Worm (Caenorhabditis elegans): ENCODE measurements around the gene ekl-5.
A peak's percentile ranks its signal among the peaks of the same experiment; 100 is the strongest.

The ekl-5 gene

ce11 chrX:13958451-13958850 lies 41.5 kb upstream of the ekl-5 start:
- TF ChIP-seq lin-26 (GFP tag; IDR thresholded peaks at IDR 0.05): no peak

- TF ChIP-seq zfh-2 (GFP tag; conservative IDR thresholded peaks at IDR 0.05) (peak; percentile 65), egl-44 (GFP tag; IDR thresholded peaks at IDR 0.05) (no peak)
Measured at ce11 chrX:13952347-13952746, 35.4 kb upstream of the ekl-5 start.

ce11 chrX:13950620-13951152 lies 33.7 kb upstream of the ekl-5 start:
- no peak for TF ChIP-seq B0035.1 (tag; optimal IDR thresholded peaks at IDR 0.05)
- TF ChIP-seq B0336.3 (GFP tag; IDR thresholded peaks at IDR 0.05): peak; percentile 58; the same call in 1 of the 2 replicates
- no peak for TF ChIP-seq F10E7.11 (tag; optimal IDR thresholded peaks at IDR 0.05)
- no peak for TF ChIP-seq him-1 (tag; optimal IDR thresholded peaks at IDR 0.05)
- 0 out of 2 replicates have a peak, but pooled peaks have one; percentile 46 for TF ChIP-seq dox-1 (GFP tag; IDR thresholded peaks at IDR 0.05)
- TF ChIP-seq T07F8.4 (tag; optimal IDR thresholded peaks at IDR 0.05): no peak
- no peak for TF ChIP-seq tlf-1 (GFP tag; optimal IDR thresholded peaks at IDR 0.05)
- peak; percentile 60 for TF ChIP-seq ztf-26 (tag; optimal IDR thresholded peaks at IDR 0.05)
- peak; percentile 2 for TF ChIP-seq tbp1 (GFP tag; optimal IDR thresholded peaks at IDR 0.05)
- TF ChIP-seq let-526 (GFP tag; IDR thresholded peaks at IDR 0.05): no peak
- TF ChIP-seq zim-3 (tag; optimal IDR thresholded peaks at IDR 0.05): no peak
- no peak for TF ChIP-seq akir-1 (GFP tag; optimal IDR thresholded peaks at IDR 0.05)
- no peak for TF ChIP-seq F39B2.1 (GFP tag; IDR thresholded peaks at IDR 0.05)
- TF ChIP-seq ztf-6 (GFP tag; IDR thresholded peaks at IDR 0.05): no peak
- TF ChIP-seq hlh-12 (tag; optimal IDR thresholded peaks at IDR 0.05): no peak
- no peak for TF ChIP-seq ceh-40 (GFP tag; IDR thresholded peaks at IDR 0.05)
- no peak for TF ChIP-seq ceh-58 (GFP tag; IDR thresholded peaks at IDR 0.05)
- no peak for TF ChIP-seq Y95B8A.8 (GFP tag; IDR thresholded peaks at IDR 0.05)
- no peak for TF ChIP-seq nfya-2 (GFP tag; IDR thresholded peaks at IDR 0.05)
- TF ChIP-seq chd-7 (tag; optimal IDR thresholded peaks at IDR 0.05): no peak
- no peak for TF ChIP-seq hmg-20 (GFP tag; IDR thresholded peaks at IDR 0.05)
- TF ChIP-seq snpc-4 (GFP tag; optimal IDR thresholded peaks at IDR 0.05): no peak
- peak in 1 of 4 experiments; percentile 34 for TF ChIP-seq snpc-4 (tag; optimal IDR thresholded peaks at IDR 0.05)
- no peak for TF ChIP-seq F23B12.7 (tag; optimal IDR thresholded peaks at IDR 0.05; ENCODE audit: insufficient read depth)
- TF ChIP-seq nhr-90 (tag; optimal IDR thresholded peaks at IDR 0.05): no peak
- TF ChIP-seq ceh-79 (tag; optimal IDR thresholded peaks at IDR 0.05): no peak
- TF ChIP-seq D2030.7 (GFP tag; IDR thresholded peaks at IDR 0.05): no peak
- TF ChIP-seq ets-4 (GFP tag; optimal IDR thresholded peaks at IDR 0.05): no peak
- no peak for TF ChIP-seq egl-44 (GFP tag; IDR thresholded peaks at IDR 0.05)
- no peak for TF ChIP-seq lsl-1 (GFP tag; optimal IDR thresholded peaks at IDR 0.05)
- TF ChIP-seq attf-6 (GFP tag; IDR thresholded peaks at IDR 0.05): no peak
- no peak for TF ChIP-seq dpl-1 (GFP tag; optimal IDR thresholded peaks at IDR 0.05)
- TF ChIP-seq zfh-2 (GFP tag; conservative IDR thresholded peaks at IDR 0.05): peak; percentile 77
- no peak for TF ChIP-seq ccch-3 (GFP tag; optimal IDR thresholded peaks at IDR 0.05)
- no peak for TF ChIP-seq lag-1 (GFP tag; IDR thresholded peaks at IDR 0.05)
- no peak for TF ChIP-seq hrde-1 (tag; optimal IDR thresholded peaks at IDR 0.05; ENCODE audit: borderline replicate concordance)
- peak; percentile 9 for TF ChIP-seq madf-10 (tag; optimal IDR thresholded peaks at IDR 0.05)
- TF ChIP-seq lin-40 (tag; optimal IDR thresholded peaks at IDR 0.05): peak; percentile 54
- TF ChIP-seq madf-8 (GFP tag; conservative IDR thresholded peaks at IDR 0.05): no peak
- TF ChIP-seq ZK185.1 (tag; optimal IDR thresholded peaks at IDR 0.05; ENCODE audit: poor library complexity, severe bottlenecking): peak; percentile 43
- no peak for TF ChIP-seq mes-4 (tag; optimal IDR thresholded peaks at IDR 0.05)
- TF ChIP-seq C17E4.6 (GFP tag; IDR thresholded peaks at IDR 0.05): no peak
- no peak for TF ChIP-seq nhr-179 (tag; optimal IDR thresholded peaks at IDR 0.05)
- peak; percentile 7 for TF ChIP-seq unc-62 (GFP tag; optimal IDR thresholded peaks at IDR 0.05)

Data from whole organism, young adult.